Worm (Caenorhabditis elegans) whole organism, early embryonic: ENCODE results near the gene his-5.

Source experiments
- F13C5.2 ChIP-seq: sonication (generic microtip); optimal IDR thresholded peaks from 2 replicates; lab custom pipeline; 2017; ENCODE audit warnings: mild to moderate bottlenecking, missing genetic modification characterization, inconsistent platforms, missing compliant biosample characterization
- ceh-13 ChIP-seq: fragments of 200-800 bp; sonication (Bioruptor generic); optimal IDR thresholded peaks from 2 replicates; lab custom pipeline; 2018; ENCODE audit warnings: mild to moderate bottlenecking, missing genetic modification characterization, missing compliant biosample characterization
- flt-1 ChIP-seq: fragments of 200-800 bp; sonication (Bioruptor generic); IDR thresholded peaks from 2 replicates; pipeline ENCODE4 v1.3.6; 2022; ENCODE audit warnings: missing genetic modification characterization, missing compliant biosample characterization
- hmg-4 ChIP-seq: fragments of 200-800 bp; sonication (Bioruptor generic); optimal IDR thresholded peaks from 2 replicates; lab custom pipeline; 2018; ENCODE audit warnings: mild to moderate bottlenecking, missing genetic modification characterization, missing compliant biosample characterization
- sea-1 ChIP-seq: fragments of 200-800 bp; sonication (Bioruptor generic); conservative IDR thresholded peaks from 2 replicates; pipeline ENCODE4 v1.3.6; 2022; ENCODE audit warnings: missing genetic modification characterization, missing compliant biosample characterization
- tra-4 ChIP-seq: sonication (generic microtip); optimal IDR thresholded peaks from 2 replicates; lab custom pipeline; 2017; ENCODE audit warnings: missing genetic modification characterization, missing compliant biosample characterization

- TF ChIP-seq flt-1 (GFP tag; lab: Robert Waterston, UW) (no peak), F13C5.2 (tag; lab: Kevin White, UChicago) (no peak), ceh-13 (GFP tag; lab: Kevin White, UChicago) (no peak), tra-4 (tag; lab: Kevin White, UChicago) (no peak), hmg-4 (no peak), sea-1 (no peak)
These were observed 16.1 kb upstream of the his-5 start, which contains the start of gene F45F2.10 for ce11 chrV:8518822-8519392.
